Worm (Caenorhabditis elegans) whole organism, L4 larva: ENCODE data around the gene nlp-69.
A peak's percentile ranks its signal among the peaks of the same experiment; 100 is the strongest.

Experiments used
- ZK546.5 ChIP-seq, 2 experiments: sonication (generic microtip); optimal IDR thresholded peaks; 2 replicates each; lab custom pipeline; 2017; ENCODE audit warnings: missing biosample characterization in 2 of 2, missing genetic modification characterization in 2 of 2
- ces-1 ChIP-seq: fragments of 150-350 bp; sonication (generic microtip); optimal IDR thresholded peaks from 4 replicates; lab custom pipeline; 2014; ENCODE audit warnings: missing biosample characterization, missing genetic modification reagents, missing genetic modification characterization
- ctbp-1 ChIP-seq: fragments of 200-800 bp; sonication (Bioruptor generic); IDR thresholded peaks from 2 replicates; pipeline ENCODE4 v1.3.6; 2022; ENCODE audit warnings: missing genetic modification reagents, missing genetic modification characterization, missing compliant biosample characterization
- egl-43 ChIP-seq: fragments of 200-800 bp; sonication (Bioruptor generic); IDR thresholded peaks from 2 replicates; pipeline ENCODE4 v1.3.6; 2022; ENCODE audit warnings: missing genetic modification reagents, missing genetic modification characterization, missing compliant biosample characterization
- hif-1 ChIP-seq, 2 experiments: sonication (generic microtip); optimal IDR thresholded peaks; 2 replicates each; lab custom pipeline; 2016 to 2017; ENCODE audit warnings: missing compliant biosample characterization in 2 of 2, missing genetic modification characterization in 2 of 2, missing genetic modification reagents in 2 of 2, missing genotype in 2 of 2, mild to moderate bottlenecking in 1 of 2
- hlh-30 ChIP-seq: sonication (generic microtip); optimal IDR thresholded peaks from 2 replicates; lab custom pipeline; 2017; ENCODE audit warnings: antibody characterized with exemption, mild to moderate bottlenecking, missing genetic modification characterization, missing compliant biosample characterization; ENCODE audit not compliant: insufficient read depth
- lin-15B ChIP-seq: fragments of 150-350 bp; sonication (generic microtip); optimal IDR thresholded peaks from 3 replicates; lab custom pipeline; 2014; ENCODE audit warnings: missing biosample characterization, missing genetic modification characterization
- lsy-2 ChIP-seq, 2 experiments: fragments of 150-350 bp in 1 of 2; sonication (generic microtip) in 1 of 2; optimal IDR thresholded peaks; 2 replicates each; lab custom pipeline; 2014 to 2017; ENCODE audit warnings: missing biosample characterization in 2 of 2, missing genetic modification characterization in 2 of 2
- mep-1 ChIP-seq: fragments of 150-350 bp; sonication (generic microtip); optimal IDR thresholded peaks from 3 replicates; lab custom pipeline; 2014; ENCODE audit warnings: missing biosample characterization, missing genetic modification characterization
- nhr-28 ChIP-seq: fragments of 150-350 bp; optimal IDR thresholded peaks from 2 replicates; lab custom pipeline; 2014; ENCODE audit warnings: missing biosample characterization, missing genetic modification characterization
- nhr-76 ChIP-seq: fragments of 150-350 bp; optimal IDR thresholded peaks from 2 replicates; lab custom pipeline; 2014; ENCODE audit warnings: missing biosample characterization, missing genetic modification characterization

DNA sequence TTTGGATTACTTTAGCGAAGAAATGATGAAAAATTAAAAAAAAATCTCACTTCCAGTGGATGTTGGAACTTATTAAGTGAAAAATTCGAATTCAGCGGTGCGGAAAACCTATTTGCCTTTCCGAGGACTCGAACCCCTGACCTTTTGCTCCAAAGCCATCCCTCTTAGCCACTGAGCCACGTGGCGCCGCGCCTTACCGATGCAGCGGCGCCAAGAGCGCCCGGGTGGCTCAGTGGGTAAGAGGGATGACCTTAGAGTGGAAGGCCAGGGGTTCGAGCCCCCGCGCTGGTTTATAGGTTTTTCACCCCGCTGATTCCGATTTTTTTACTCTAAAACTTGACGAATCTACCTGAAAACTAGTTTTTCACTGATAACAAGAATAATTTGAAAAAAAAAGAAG is 32.7 kb upstream of the nlp-69 start:
- no peak for TF ChIP-seq hlh-30 (tag; lab: Kevin White, UChicago)
- TF ChIP-seq nhr-28 = no peak
- no peak for TF ChIP-seq nhr-76 (tag; lab: Kevin White, UChicago)
- 0 out of 2 replicates have a peak, but pooled peaks have one; percentile 10 for TF ChIP-seq egl-43 (GFP tag; lab: Robert Waterston, UW)
- TF ChIP-seq mep-1 = no peak
- no peak for TF ChIP-seq ZK546.5 (tag; optimal IDR thresholded peaks at IDR 0.05; lab: Kevin White, UChicago)
- TF ChIP-seq hif-1 (tag; optimal IDR thresholded peaks at IDR 0.05; lab: Kevin White, UChicago) = no peak
- no peak for TF ChIP-seq ctbp-1 (GFP tag; lab: Robert Waterston, UW)
- TF ChIP-seq lin-15B = no peak
- no peak for TF ChIP-seq lsy-2 (tag; optimal IDR thresholded peaks at IDR 0.05; lab: Kevin White, UChicago)
- TF ChIP-seq ces-1 (GFP tag; lab: Kevin White, UChicago) = no peak
